Worm (Caenorhabditis elegans) whole organism, L4 larva: ENCODE data around the gene F38E9.4.

Experiments
- D1046.2 ChIP-seq: fragments of 200-800 bp; sonication (Bioruptor generic); IDR thresholded peaks from 2 replicates; pipeline ENCODE4 v1.3.6; 2022; ENCODE audit warnings: missing genetic modification characterization, missing compliant biosample characterization
- F37D6.2 ChIP-seq: sonication (generic microtip); optimal IDR thresholded peaks from 2 replicates; lab custom pipeline; 2016; ENCODE audit warnings: mild to moderate bottlenecking, missing genetic modification characterization, missing compliant biosample characterization
- F44E2.7 ChIP-seq: fragments of 200-800 bp; sonication (Bioruptor generic); IDR thresholded peaks from 2 replicates; pipeline ENCODE4 v2.1.2; 2022; ENCODE audit warnings: missing genetic modification characterization, missing compliant biosample characterization
- aha-1 ChIP-seq: fragments of 150-350 bp; peaks from one replicate; lab custom pipeline; 2014; ENCODE audit warnings: missing biosample characterization, missing genetic modification characterization
- ama-1 ChIP-seq: fragments of 150-350 bp; optimal IDR thresholded peaks from 2 replicates; lab custom pipeline; 2014; ENCODE audit warnings: inconsistent platforms, mixed read lengths
- ceh-32 ChIP-seq: sonication (generic microtip); optimal IDR thresholded peaks from 2 replicates; lab custom pipeline; 2016; ENCODE audit warnings: mild to moderate bottlenecking, missing genetic modification characterization, missing compliant biosample characterization; ENCODE audit not compliant: poor library complexity
- ces-1 ChIP-seq: fragments of 150-350 bp; sonication (generic microtip); optimal IDR thresholded peaks from 4 replicates; lab custom pipeline; 2014; ENCODE audit warnings: missing biosample characterization, missing genetic modification reagents, missing genetic modification characterization
- cey-2 ChIP-seq: sonication (generic microtip); optimal IDR thresholded peaks from 3 replicates; lab custom pipeline; 2017; ENCODE audit warnings: missing genetic modification characterization, mild to moderate bottlenecking, missing compliant biosample characterization, antibody characterized with exemption, borderline replicate concordance; ENCODE audit not compliant: insufficient read depth
- ctbp-1 ChIP-seq: fragments of 200-800 bp; sonication (Bioruptor generic); IDR thresholded peaks from 2 replicates; pipeline ENCODE4 v1.3.6; 2022; ENCODE audit warnings: missing genetic modification reagents, missing genetic modification characterization, missing compliant biosample characterization
- daf-16 ChIP-seq, 3 experiments: sonication (generic microtip); optimal IDR thresholded peaks; 2 replicates each; lab custom pipeline; 2016 to 2017; ENCODE audit warnings: missing genetic modification characterization in 3 of 3, missing genetic modification reagents in 3 of 3, mild to moderate bottlenecking in 2 of 3, missing compliant biosample characterization in 2 of 3, missing biosample characterization in 1 of 3, moderate library complexity in 1 of 3
- dmd-6 ChIP-seq: fragments of 200-800 bp; sonication (Bioruptor generic); IDR thresholded peaks from 2 replicates; pipeline ENCODE4 v1.3.6; 2022; ENCODE audit warnings: missing genetic modification reagents, missing genetic modification characterization, missing compliant biosample characterization
- dpl-1 ChIP-seq: fragments of 150-350 bp; optimal IDR thresholded peaks from 2 replicates; lab custom pipeline; 2014; ENCODE audit warnings: missing biosample characterization, missing genetic modification reagents, missing genetic modification characterization
- dve-1 ChIP-seq: sonication (generic microtip); optimal IDR thresholded peaks from 2 replicates; lab custom pipeline; 2017; ENCODE audit warnings: antibody characterized with exemption, mild to moderate bottlenecking, missing genetic modification characterization, missing compliant biosample characterization; ENCODE audit not compliant: insufficient read depth
- egl-27 ChIP-seq: sonication (generic microtip); optimal IDR thresholded peaks from 3 replicates; lab custom pipeline; 2017; ENCODE audit warnings: missing biosample characterization, missing genetic modification reagents, missing genetic modification characterization
- egl-43 ChIP-seq: fragments of 200-800 bp; sonication (Bioruptor generic); IDR thresholded peaks from 2 replicates; pipeline ENCODE4 v1.3.6; 2022; ENCODE audit warnings: missing genetic modification reagents, missing genetic modification characterization, missing compliant biosample characterization
- fkh-10 ChIP-seq: fragments of 150-350 bp; optimal IDR thresholded peaks from 2 replicates; lab custom pipeline; 2014; ENCODE audit warnings: missing biosample characterization, missing genetic modification reagents, missing genetic modification characterization
- fos-1 ChIP-seq: fragments of 150-350 bp; optimal IDR thresholded peaks from 2 replicates; lab custom pipeline; 2014; ENCODE audit warnings: missing biosample characterization, missing genetic modification characterization
- hif-1 ChIP-seq, 2 experiments: sonication (generic microtip); optimal IDR thresholded peaks; 2 replicates each; lab custom pipeline; 2016 to 2017; ENCODE audit warnings: missing compliant biosample characterization in 2 of 2, missing genetic modification characterization in 2 of 2, missing genetic modification reagents in 2 of 2, missing genotype in 2 of 2, mild to moderate bottlenecking in 1 of 2
- hlh-11 ChIP-seq: fragments of 200-800 bp; sonication (Bioruptor generic); optimal IDR thresholded peaks from 2 replicates; lab custom pipeline; 2018; ENCODE audit warnings: mild to moderate bottlenecking, missing genetic modification characterization, missing compliant biosample characterization
- hlh-30 ChIP-seq: sonication (generic microtip); optimal IDR thresholded peaks from 2 replicates; lab custom pipeline; 2017; ENCODE audit warnings: antibody characterized with exemption, mild to moderate bottlenecking, missing genetic modification characterization, missing compliant biosample characterization; ENCODE audit not compliant: insufficient read depth
- jun-1 ChIP-seq: fragments of 150-350 bp; optimal IDR thresholded peaks from 2 replicates; lab custom pipeline; 2014; ENCODE audit warnings: missing biosample characterization, missing genetic modification reagents, missing genetic modification characterization
- lim-7 ChIP-seq: fragments of 200-800 bp; sonication (Bioruptor generic); IDR thresholded peaks from 2 replicates; pipeline ENCODE4 v1.3.6; 2022; ENCODE audit warnings: missing genetic modification characterization, missing compliant biosample characterization
- lin-13 ChIP-seq: fragments of 150-350 bp; optimal IDR thresholded peaks from 2 replicates; lab custom pipeline; 2014; ENCODE audit warnings: missing biosample characterization, missing genetic modification reagents, missing genetic modification characterization
- lin-38 ChIP-seq: fragments of 200-800 bp; sonication (Bioruptor generic); IDR thresholded peaks from 2 replicates; pipeline ENCODE4 v1.3.6; 2022; ENCODE audit warnings: missing genetic modification reagents, missing genetic modification characterization, missing compliant biosample characterization
- lin-39 ChIP-seq: fragments of 150-350 bp; optimal IDR thresholded peaks from 2 replicates; lab custom pipeline; 2014; ENCODE audit warnings: missing biosample characterization, missing genetic modification reagents, missing genetic modification characterization
- lir-3 ChIP-seq: sonication (generic microtip); optimal IDR thresholded peaks from 2 replicates; lab custom pipeline; 2016; ENCODE audit warnings: mild to moderate bottlenecking, missing genetic modification characterization, missing compliant biosample characterization
- lsy-2 ChIP-seq, 2 experiments: fragments of 150-350 bp in 1 of 2; sonication (generic microtip) in 1 of 2; optimal IDR thresholded peaks; 2 replicates each; lab custom pipeline; 2014 to 2017; ENCODE audit warnings: missing biosample characterization in 2 of 2, missing genetic modification characterization in 2 of 2
- mdl-1 ChIP-seq, 2 experiments: fragments of 150-350 bp in 1 of 2; sonication (generic microtip) in 1 of 2; optimal IDR thresholded peaks; 2 replicates each; lab custom pipeline; 2014 to 2017; ENCODE audit warnings: missing biosample characterization in 2 of 2, missing genetic modification characterization in 2 of 2
- mes-2 ChIP-seq: sonication (generic microtip); optimal IDR thresholded peaks from 2 replicates; lab custom pipeline; 2016; ENCODE audit warnings: missing genotype, mild to moderate bottlenecking, missing genetic modification characterization, missing compliant biosample characterization; ENCODE audit not compliant: poor library complexity, severe bottlenecking
- mxl-3 ChIP-seq: fragments of 200-800 bp; sonication (Bioruptor generic); optimal IDR thresholded peaks from 2 replicates; lab custom pipeline; 2018; ENCODE audit warnings: mild to moderate bottlenecking, missing genetic modification characterization, missing compliant biosample characterization
- nhr-11 ChIP-seq: fragments of 150-350 bp; optimal IDR thresholded peaks from 2 replicates; lab custom pipeline; 2014; ENCODE audit warnings: missing biosample characterization, missing genetic modification characterization
- nhr-28 ChIP-seq: fragments of 150-350 bp; optimal IDR thresholded peaks from 2 replicates; lab custom pipeline; 2014; ENCODE audit warnings: missing biosample characterization, missing genetic modification characterization
- nhr-41 ChIP-seq: fragments of 200-800 bp; sonication (Bioruptor generic); IDR thresholded peaks from 2 replicates; pipeline ENCODE4 v1.3.6; 2022; ENCODE audit warnings: missing genetic modification reagents, missing genetic modification characterization, missing compliant biosample characterization
- nhr-42 ChIP-seq: fragments of 200-800 bp; sonication (Bioruptor generic); IDR thresholded peaks from 2 replicates; pipeline ENCODE4 v1.3.6; 2022; ENCODE audit warnings: missing genetic modification characterization, missing compliant biosample characterization
- nhr-48 ChIP-seq: sonication (generic microtip); optimal IDR thresholded peaks from 2 replicates; lab custom pipeline; 2016; ENCODE audit warnings: mild to moderate bottlenecking, missing genetic modification characterization, missing compliant biosample characterization
- nhr-6 ChIP-seq: fragments of 150-350 bp; optimal IDR thresholded peaks from 2 replicates; lab custom pipeline; 2014; ENCODE audit warnings: missing biosample characterization, missing genetic modification characterization
- nhr-77 ChIP-seq: fragments of 150-350 bp; optimal IDR thresholded peaks from 2 replicates; lab custom pipeline; 2014; ENCODE audit warnings: missing biosample characterization, missing genetic modification characterization
- pha-4 ChIP-seq, 2 experiments: fragments of 150-350 bp in 1 of 2; fragments of 200-800 bp in 1 of 2; sonication (Bioruptor generic) in 1 of 2; IDR thresholded peaks in 1 of 2; optimal IDR thresholded peaks in 1 of 2; 2 replicates each; pipeline versions ENCODE4 v1.3.6 to Lab custom; 2014 to 2022; ENCODE audit warnings: missing genetic modification characterization in 2 of 2, missing genetic modification reagents in 2 of 2, missing biosample characterization in 1 of 2, missing compliant biosample characterization in 1 of 2
- php-3 ChIP-seq: fragments of 200-800 bp; sonication (Bioruptor generic); IDR thresholded peaks from 2 replicates; pipeline ENCODE4 v1.3.6; 2022; ENCODE audit warnings: missing genetic modification reagents, missing genetic modification characterization, missing compliant biosample characterization
- saeg-2 ChIP-seq: fragments of 200-800 bp; sonication (Bioruptor generic); IDR thresholded peaks from 2 replicates; pipeline ENCODE4 v1.3.6; 2022; ENCODE audit warnings: missing genetic modification reagents, missing genetic modification characterization, missing compliant biosample characterization
- snpc-1.2 ChIP-seq: fragments of 200-800 bp; sonication (Bioruptor generic); IDR thresholded peaks from 2 replicates; pipeline ENCODE4 v1.3.6; 2022; ENCODE audit warnings: missing genetic modification reagents, missing genetic modification characterization, missing compliant biosample characterization
- tag-97 ChIP-seq: fragments of 200-800 bp; sonication (Bioruptor generic); IDR thresholded peaks from 2 replicates; pipeline ENCODE4 v1.3.6; 2022; ENCODE audit warnings: missing genetic modification characterization, missing compliant biosample characterization
- unc-62 ChIP-seq, 3 experiments: fragments of 150-350 bp in 1 of 3; sonication (generic microtip); optimal IDR thresholded peaks in 2 of 3; peaks in 1 of 3; 1 replicate in 1 of 3; 2 replicates in 2 of 3; lab custom pipeline; 2014 to 2017; ENCODE audit warnings: missing biosample characterization in 3 of 3, missing genetic modification characterization in 3 of 3, missing genetic modification reagents in 3 of 3, missing genotype in 1 of 3
- vab-7 ChIP-seq: fragments of 200-800 bp; sonication (Bioruptor generic); IDR thresholded peaks from 2 replicates; pipeline ENCODE4 v1.3.6; 2022; ENCODE audit warnings: missing genetic modification reagents, missing genetic modification characterization, missing compliant biosample characterization
- zfp-2 ChIP-seq: sonication (generic microtip); optimal IDR thresholded peaks from 2 replicates; lab custom pipeline; 2016; ENCODE audit warnings: mild to moderate bottlenecking, missing genetic modification characterization, missing compliant biosample characterization
- zip-2 ChIP-seq: fragments of 150-350 bp; optimal IDR thresholded peaks from 2 replicates; lab custom pipeline; 2014; ENCODE audit warnings: missing biosample characterization, missing genetic modification characterization

Gene F38E9.4

ce11 chrX:16443657-16444056, 8.1 kb upstream of the F38E9.4 start:
- TF ChIP-seq aha-1 (peak; percentile 96), daf-16 (GFP tag; optimal IDR thresholded peaks at IDR 0.05; lab: Kevin White, UChicago) (no peak), daf-16 (tag; optimal IDR thresholded peaks at IDR 0.05; lab: Kevin White, UChicago) (no peak)

ce11 chrX:16445793-16446248, 5.9 kb upstream of the F38E9.4 start, which contains the start of gene twf-2:
Gene twf-2 (plus strand): TSS chrX:16446197.
- TF ChIP-seq dmd-6 (peak; percentile 78), egl-27 (no peak), snpc-1.2 (GFP tag; lab: Robert Waterston, UW) (no peak), dpl-1 (GFP tag; lab: Kevin White, UChicago) (peak; percentile 21), nhr-6 (tag; lab: Kevin White, UChicago) (peak; percentile 76), hlh-11 (peak; percentile 92), hif-1 (tag; optimal IDR thresholded peaks at IDR 0.05; lab: Kevin White, UChicago) (peak; percentile 1 to 71), zip-2 (no peak), daf-16 (GFP tag; optimal IDR thresholded peaks at IDR 0.05; lab: Kevin White, UChicago) (peak; percentile 26 to 55), daf-16 (tag; optimal IDR thresholded peaks at IDR 0.05; lab: Kevin White, UChicago) (peak; percentile 31), lin-13 (peak; percentile 26), tag-97 (GFP tag; lab: Robert Waterston, UW) (no peak), php-3 (GFP tag; lab: Robert Waterston, UW) (no peak), dve-1 (peak; percentile 78), F37D6.2 (peak; percentile 47), ces-1 (GFP tag; lab: Kevin White, UChicago) (no peak), fkh-10 (GFP tag; lab: Kevin White, UChicago) (peak; percentile 69), nhr-41 (no peak), mdl-1 (tag; optimal IDR thresholded peaks at IDR 0.05; lab: Kevin White, UChicago) (peak; percentile 68 to 89), lim-7 (no peak), zfp-2 (no peak), ceh-32 (tag; lab: Kevin White, UChicago) (peak; percentile 13), F44E2.7 (no peak), mxl-3 (peak; percentile 85), lsy-2 (tag; optimal IDR thresholded peaks at IDR 0.05; lab: Kevin White, UChicago) (peak; percentile 28 to 62), nhr-77 (tag; lab: Kevin White, UChicago) (peak; percentile 11), pha-4 (GFP tag; IDR thresholded peaks at IDR 0.05; lab: Robert Waterston, UW) (peak; percentile 66), pha-4 (tag; optimal IDR thresholded peaks at IDR 0.05; lab: Kevin White, UChicago) (peak; percentile 32), saeg-2 (GFP tag; lab: Robert Waterston, UW) (no peak), egl-43 (GFP tag; lab: Robert Waterston, UW) (peak; percentile 83), nhr-48 (tag; lab: Kevin White, UChicago) (peak; percentile 62), nhr-42 (GFP tag; lab: Robert Waterston, UW) (0 out of 2 replicates have a peak, but pooled peaks have one; percentile 45), aha-1 (peak; percentile 34), D1046.2 (GFP tag; lab: Robert Waterston, UW) (no peak), cey-2 (tag; lab: Kevin White, UChicago) (no peak), lir-3 (tag; lab: Kevin White, UChicago) (no peak), vab-7 (0 out of 2 replicates have a peak, but pooled peaks have one; percentile 8), hlh-30 (tag; lab: Kevin White, UChicago) (peak; percentile 90), unc-62 (GFP tag; optimal IDR thresholded peaks at IDR 0.05 in 1 of 2; lab: Kevin White, UChicago) (peak in 1 of 2 experiments; percentile 98), unc-62 (tag; optimal IDR thresholded peaks at IDR 0.05; lab: Kevin White, UChicago) (no peak), lin-39 (tag; lab: Kevin White, UChicago) (no peak), ama-1 (peak; percentile 14), mes-2 (tag; lab: Kevin White, UChicago) (peak; percentile 77), jun-1 (tag; lab: Kevin White, UChicago) (peak; percentile 4), fos-1 (no peak), nhr-28 (tag; lab: Kevin White, UChicago) (peak; percentile 53), nhr-11 (tag; lab: Kevin White, UChicago) (peak; percentile 60), lin-38 (peak; percentile 45), ctbp-1 (GFP tag; lab: Robert Waterston, UW) (peak; percentile 77)
